Worm (Caenorhabditis elegans): ENCODE results near the gene nhr-17.

nhr-17 gene

ce11 chrX:12631446-12631845, 36.2 kb downstream of the nhr-17 start:
- TF ChIP-seq somi-1 (GFP tag; optimal IDR thresholded peaks at IDR 0.05) (peak; percentile 13), F52B5.7 (tag; optimal IDR thresholded peaks at IDR 0.05) (no peak)

- TF ChIP-seq egrh-3 (GFP tag; IDR thresholded peaks at IDR 0.05) (no peak), ztf-3 (GFP tag; optimal IDR thresholded peaks at IDR 0.05) (no peak), madf-8 (GFP tag; conservative IDR thresholded peaks at IDR 0.05) (no peak), ceh-79 (tag; optimal IDR thresholded peaks at IDR 0.05) (no peak), nfya-1 (tag; optimal IDR thresholded peaks at IDR 0.05; ENCODE audit: borderline replicate concordance, insufficient read depth) (no peak), mcd-1 (GFP tag; IDR thresholded peaks at IDR 0.05) (0 out of 2 replicates have a peak, but pooled peaks have one; percentile 40), nfyb-1 (GFP tag; IDR thresholded peaks at IDR 0.05) (peak; percentile 65; the same call in 1 of the 2 replicates), dox-1 (GFP tag; IDR thresholded peaks at IDR 0.05) (peak; percentile 67), pbrm-1 (GFP tag; IDR thresholded peaks at IDR 0.05) (no peak), nhr-80 (tag; optimal IDR thresholded peaks at IDR 0.05) (peak; percentile 95), C06A6.2 (GFP tag; conservative IDR thresholded peaks at IDR 0.05) (0 out of 2 replicates have a peak, but pooled peaks have one; percentile 29), Y95B8A.8 (GFP tag; IDR thresholded peaks at IDR 0.05) (0 out of 2 replicates have a peak, but pooled peaks have one; percentile 39), ztf-6 (GFP tag; IDR thresholded peaks at IDR 0.05) (no peak), ztf-25 (GFP tag; IDR thresholded peaks at IDR 0.05) (0 out of 2 replicates have a peak, but pooled peaks have one; percentile 36), atf-7 (tag; optimal IDR thresholded peaks at IDR 0.05) (peak; percentile 38), F23B12.7 (tag; optimal IDR thresholded peaks at IDR 0.05; ENCODE audit: insufficient read depth) (no peak), hlh-26 (GFP tag; conservative IDR thresholded peaks at IDR 0.05) (no peak), mel-28 (tag; optimal IDR thresholded peaks at IDR 0.05; ENCODE audit: borderline replicate concordance) (no peak), rpc-1 (optimal IDR thresholded peaks at IDR 0.05) (no peak), rpc-1 (tag; optimal IDR thresholded peaks at IDR 0.05) (no peak), somi-1 (GFP tag; optimal IDR thresholded peaks at IDR 0.05) (no peak), snpc-1.1 (tag; optimal IDR thresholded peaks at IDR 0.05; ENCODE audit: insufficient read depth) (no peak), athp-1 (tag; optimal IDR thresholded peaks at IDR 0.05) (no peak), tbp1 (GFP tag; optimal IDR thresholded peaks at IDR 0.05) (peak; percentile 20), pha-4 (tag; optimal IDR thresholded peaks at IDR 0.05) (no peak), aptf-2 (GFP tag; conservative IDR thresholded peaks at IDR 0.05) (no peak), ceh-40 (GFP tag; IDR thresholded peaks at IDR 0.05) (0 out of 2 replicates have a peak, but pooled peaks have one; percentile 16), madf-3 (GFP tag; IDR thresholded peaks at IDR 0.05) (no peak), F57A8.1 (GFP tag; optimal IDR thresholded peaks at IDR 0.05) (no peak), ztf-26 (tag; optimal IDR thresholded peaks at IDR 0.05) (peak; percentile 62), lin-40 (tag; optimal IDR thresholded peaks at IDR 0.05) (peak; percentile 36), nhr-90 (tag; optimal IDR thresholded peaks at IDR 0.05) (peak; percentile 28), B0336.3 (GFP tag; IDR thresholded peaks at IDR 0.05) (peak; percentile 38; the same call in 1 of the 2 replicates), mes-4 (tag; optimal IDR thresholded peaks at IDR 0.05) (no peak), lin-26 (GFP tag; IDR thresholded peaks at IDR 0.05) (0 out of 2 replicates have a peak, but pooled peaks have one; percentile 56), F10E7.11 (tag; optimal IDR thresholded peaks at IDR 0.05) (no peak), cebp-1 (GFP tag; IDR thresholded peaks at IDR 0.05) (no peak), cebp-1 (tag; optimal IDR thresholded peaks at IDR 0.05) (peak; percentile 42), nhr-179 (tag; optimal IDR thresholded peaks at IDR 0.05) (no peak), K12H6.12 (tag; optimal IDR thresholded peaks at IDR 0.05) (no peak), efl-1 (GFP tag; optimal IDR thresholded peaks at IDR 0.05) (no peak), egl-44 (GFP tag; IDR thresholded peaks at IDR 0.05) (0 out of 2 replicates have a peak, but pooled peaks have one; percentile 24), let-526 (GFP tag; IDR thresholded peaks at IDR 0.05) (0 out of 2 replicates have a peak, but pooled peaks have one; percentile 63), bed-1 (GFP tag; IDR thresholded peaks at IDR 0.05) (no peak)
These were observed 37.1 kb downstream of the nhr-17 start for ce11 chrX:12630556-12630955.

All from whole organism, young adult.